Worm (Caenorhabditis elegans) whole organism, L4 larva: Measurements from ENCODE around the gene ZK742.6.

Experiments used
- F26F4.8 ChIP-seq: fragments of 200-800 bp; sonication (Bioruptor generic); conservative IDR thresholded peaks from 2 replicates; pipeline ENCODE4 v1.3.6; 2022; ENCODE audit warnings: missing genetic modification characterization, missing compliant biosample characterization
- F37D6.2 ChIP-seq: sonication (generic microtip); optimal IDR thresholded peaks from 2 replicates; lab custom pipeline; 2016; ENCODE audit warnings: mild to moderate bottlenecking, missing genetic modification characterization, missing compliant biosample characterization
- F44E2.7 ChIP-seq: fragments of 200-800 bp; sonication (Bioruptor generic); IDR thresholded peaks from 2 replicates; pipeline ENCODE4 v2.1.2; 2022; ENCODE audit warnings: missing genetic modification characterization, missing compliant biosample characterization
- F49E8.2 ChIP-seq: sonication (generic microtip); optimal IDR thresholded peaks from 2 replicates; lab custom pipeline; 2016; ENCODE audit warnings: missing compliant biosample characterization, mild to moderate bottlenecking, missing genetic modification characterization, borderline replicate concordance
- R02D3.7 ChIP-seq: fragments of 150-350 bp; sonication (generic microtip); optimal IDR thresholded peaks from 3 replicates; lab custom pipeline; 2014; ENCODE audit warnings: missing biosample characterization, missing genetic modification characterization
- Y48G9A.11 ChIP-seq: fragments of 200-800 bp; sonication (Bioruptor generic); IDR thresholded peaks from 2 replicates; pipeline ENCODE4 v1.3.6; 2022; ENCODE audit warnings: missing genetic modification reagents, missing genetic modification characterization, missing compliant biosample characterization
- Y75B8A.6 ChIP-seq: fragments of 200-800 bp; sonication (Bioruptor generic); IDR thresholded peaks from 2 replicates; pipeline ENCODE4 v1.3.6; 2022; ENCODE audit warnings: missing genetic modification reagents, missing genetic modification characterization, missing compliant biosample characterization
- ZK337.2 ChIP-seq: fragments of 200-800 bp; sonication (Bioruptor generic); IDR thresholded peaks from 2 replicates; pipeline ENCODE4 v1.3.6; 2022; ENCODE audit warnings: missing genetic modification reagents, missing genetic modification characterization, missing compliant biosample characterization
- aha-1 ChIP-seq: fragments of 150-350 bp; peaks from one replicate; lab custom pipeline; 2014; ENCODE audit warnings: missing biosample characterization, missing genetic modification characterization
- aly-2 ChIP-seq: sonication (generic microtip); optimal IDR thresholded peaks from 2 replicates; lab custom pipeline; 2018; ENCODE audit warnings: missing biosample characterization, missing genetic modification characterization
- attf-4 ChIP-seq: sonication (generic microtip); optimal IDR thresholded peaks from 3 replicates; lab custom pipeline; 2017; ENCODE audit warnings: missing biosample characterization, missing genetic modification characterization
- ceh-82 ChIP-seq: sonication (generic microtip); optimal IDR thresholded peaks from 2 replicates; lab custom pipeline; 2017; ENCODE audit warnings: missing biosample characterization, missing genetic modification characterization
- cey-2 ChIP-seq: sonication (generic microtip); optimal IDR thresholded peaks from 3 replicates; lab custom pipeline; 2017; ENCODE audit warnings: missing genetic modification characterization, mild to moderate bottlenecking, missing compliant biosample characterization, antibody characterized with exemption, borderline replicate concordance; ENCODE audit not compliant: insufficient read depth
- daf-16 ChIP-seq, 3 experiments: sonication (generic microtip); optimal IDR thresholded peaks; 2 replicates each; lab custom pipeline; 2016 to 2017; ENCODE audit warnings: missing genetic modification characterization in 3 of 3, missing genetic modification reagents in 3 of 3, mild to moderate bottlenecking in 2 of 3, missing compliant biosample characterization in 2 of 3, missing biosample characterization in 1 of 3, moderate library complexity in 1 of 3
- daf-19 ChIP-seq: fragments of 200-800 bp; sonication (Bioruptor generic); conservative IDR thresholded peaks from 2 replicates; pipeline ENCODE4 v1.3.6; 2022; ENCODE audit warnings: missing genetic modification characterization, missing compliant biosample characterization
- dmd-6 ChIP-seq: fragments of 200-800 bp; sonication (Bioruptor generic); IDR thresholded peaks from 2 replicates; pipeline ENCODE4 v1.3.6; 2022; ENCODE audit warnings: missing genetic modification reagents, missing genetic modification characterization, missing compliant biosample characterization
- dmd-8 ChIP-seq: fragments of 200-800 bp; sonication (Bioruptor generic); IDR thresholded peaks from 2 replicates; pipeline ENCODE4 v1.3.6; 2022; ENCODE audit warnings: missing genetic modification characterization, missing compliant biosample characterization
- duxl-1 ChIP-seq: sonication (generic microtip); optimal IDR thresholded peaks from 2 replicates; lab custom pipeline; 2016; ENCODE audit warnings: mild to moderate bottlenecking, missing genetic modification characterization, moderate library complexity, missing compliant biosample characterization; ENCODE audit not compliant: poor library complexity
- egl-27 ChIP-seq: sonication (generic microtip); optimal IDR thresholded peaks from 3 replicates; lab custom pipeline; 2017; ENCODE audit warnings: missing biosample characterization, missing genetic modification reagents, missing genetic modification characterization
- fkh-10 ChIP-seq: fragments of 150-350 bp; optimal IDR thresholded peaks from 2 replicates; lab custom pipeline; 2014; ENCODE audit warnings: missing biosample characterization, missing genetic modification reagents, missing genetic modification characterization
- fos-1 ChIP-seq: fragments of 150-350 bp; optimal IDR thresholded peaks from 2 replicates; lab custom pipeline; 2014; ENCODE audit warnings: missing biosample characterization, missing genetic modification characterization
- hif-1 ChIP-seq, 2 experiments: sonication (generic microtip); optimal IDR thresholded peaks; 2 replicates each; lab custom pipeline; 2016 to 2017; ENCODE audit warnings: missing compliant biosample characterization in 2 of 2, missing genetic modification characterization in 2 of 2, missing genetic modification reagents in 2 of 2, missing genotype in 2 of 2, mild to moderate bottlenecking in 1 of 2
- hmg-1.1 ChIP-seq: fragments of 200-800 bp; sonication (Bioruptor generic); IDR thresholded peaks from 2 replicates; pipeline ENCODE4 v1.3.6; 2022; ENCODE audit warnings: missing genetic modification reagents, missing genetic modification characterization, missing compliant biosample characterization
- lim-7 ChIP-seq: fragments of 200-800 bp; sonication (Bioruptor generic); IDR thresholded peaks from 2 replicates; pipeline ENCODE4 v1.3.6; 2022; ENCODE audit warnings: missing genetic modification characterization, missing compliant biosample characterization
- lin-1 ChIP-seq: fragments of 200-800 bp; sonication (Bioruptor generic); IDR thresholded peaks from 2 replicates; pipeline ENCODE4 v1.3.6; 2022; ENCODE audit warnings: missing genetic modification reagents, missing genetic modification characterization, missing compliant biosample characterization
- lin-13 ChIP-seq: fragments of 150-350 bp; optimal IDR thresholded peaks from 2 replicates; lab custom pipeline; 2014; ENCODE audit warnings: missing biosample characterization, missing genetic modification reagents, missing genetic modification characterization
- lin-15B ChIP-seq: fragments of 150-350 bp; sonication (generic microtip); optimal IDR thresholded peaks from 3 replicates; lab custom pipeline; 2014; ENCODE audit warnings: missing biosample characterization, missing genetic modification characterization
- lin-38 ChIP-seq: fragments of 200-800 bp; sonication (Bioruptor generic); IDR thresholded peaks from 2 replicates; pipeline ENCODE4 v1.3.6; 2022; ENCODE audit warnings: missing genetic modification reagents, missing genetic modification characterization, missing compliant biosample characterization
- lsy-2 ChIP-seq, 2 experiments: fragments of 150-350 bp in 1 of 2; sonication (generic microtip) in 1 of 2; optimal IDR thresholded peaks; 2 replicates each; lab custom pipeline; 2014 to 2017; ENCODE audit warnings: missing biosample characterization in 2 of 2, missing genetic modification characterization in 2 of 2
- mdt-29 ChIP-seq: fragments of 200-800 bp; sonication (Bioruptor generic); IDR thresholded peaks from 2 replicates; pipeline ENCODE4 v1.3.6; 2022; ENCODE audit warnings: missing genetic modification reagents, missing genetic modification characterization, missing compliant biosample characterization
- mxl-2 ChIP-seq: fragments of 200-800 bp; sonication (Bioruptor generic); conservative IDR thresholded peaks from 2 replicates; pipeline ENCODE4 v1.3.6; 2022; ENCODE audit warnings: missing genetic modification reagents, missing genetic modification characterization, missing compliant biosample characterization
- nhr-111 ChIP-seq: fragments of 200-800 bp; sonication (Bioruptor generic); optimal IDR thresholded peaks from 2 replicates; lab custom pipeline; 2018; ENCODE audit warnings: mild to moderate bottlenecking, missing genetic modification characterization, missing compliant biosample characterization
- nhr-25 ChIP-seq: sonication (generic microtip); optimal IDR thresholded peaks from 2 replicates; lab custom pipeline; 2017; ENCODE audit warnings: missing genetic modification characterization, mild to moderate bottlenecking, missing compliant biosample characterization, antibody characterized with exemption, moderate library complexity, borderline replicate concordance; ENCODE audit not compliant: insufficient read depth
- nhr-42 ChIP-seq: fragments of 200-800 bp; sonication (Bioruptor generic); IDR thresholded peaks from 2 replicates; pipeline ENCODE4 v1.3.6; 2022; ENCODE audit warnings: missing genetic modification characterization, missing compliant biosample characterization
- nhr-6 ChIP-seq: fragments of 150-350 bp; optimal IDR thresholded peaks from 2 replicates; lab custom pipeline; 2014; ENCODE audit warnings: missing biosample characterization, missing genetic modification characterization
- nhr-76 ChIP-seq: fragments of 150-350 bp; optimal IDR thresholded peaks from 2 replicates; lab custom pipeline; 2014; ENCODE audit warnings: missing biosample characterization, missing genetic modification characterization
- pha-4 ChIP-seq, 2 experiments: fragments of 150-350 bp in 1 of 2; fragments of 200-800 bp in 1 of 2; sonication (Bioruptor generic) in 1 of 2; IDR thresholded peaks in 1 of 2; optimal IDR thresholded peaks in 1 of 2; 2 replicates each; pipeline versions ENCODE4 v1.3.6 to Lab custom; 2014 to 2022; ENCODE audit warnings: missing genetic modification characterization in 2 of 2, missing genetic modification reagents in 2 of 2, missing biosample characterization in 1 of 2, missing compliant biosample characterization in 1 of 2
- rbr-2 ChIP-seq: sonication (generic microtip); optimal IDR thresholded peaks from 2 replicates; lab custom pipeline; 2016; ENCODE audit warnings: missing genotype, missing genetic modification characterization, missing compliant biosample characterization
- sdz-12 ChIP-seq: fragments of 200-800 bp; sonication (Bioruptor generic); optimal IDR thresholded peaks from 2 replicates; lab custom pipeline; 2018; ENCODE audit warnings: mild to moderate bottlenecking, missing genetic modification characterization, missing compliant biosample characterization
- set-16 ChIP-seq: fragments of 200-800 bp; sonication (Bioruptor generic); IDR thresholded peaks from 2 replicates; pipeline ENCODE4 v1.3.6; 2022; ENCODE audit warnings: missing genetic modification reagents, missing genetic modification characterization, missing compliant biosample characterization
- skn-1 ChIP-seq: fragments of 150-350 bp; optimal IDR thresholded peaks from 2 replicates; lab custom pipeline; 2014; ENCODE audit warnings: missing biosample characterization, missing genetic modification characterization
- snpc-1.2 ChIP-seq: fragments of 200-800 bp; sonication (Bioruptor generic); IDR thresholded peaks from 2 replicates; pipeline ENCODE4 v1.3.6; 2022; ENCODE audit warnings: missing genetic modification reagents, missing genetic modification characterization, missing compliant biosample characterization
- snpc-4 ChIP-seq: fragments of 150-350 bp; optimal IDR thresholded peaks from 2 replicates; lab custom pipeline; 2014; ENCODE audit warnings: missing biosample characterization, missing genetic modification characterization
- spr-1 ChIP-seq: sonication (generic microtip); optimal IDR thresholded peaks from 2 replicates; lab custom pipeline; 2016; ENCODE audit warnings: mild to moderate bottlenecking, missing genetic modification characterization, missing compliant biosample characterization
- tra-1 ChIP-seq: fragments of 200-800 bp; sonication (Bioruptor generic); IDR thresholded peaks from 2 replicates; pipeline ENCODE4 v1.3.6; 2022; ENCODE audit warnings: missing genetic modification reagents, missing genetic modification characterization, missing compliant biosample characterization
- unc-62 ChIP-seq, 3 experiments: fragments of 150-350 bp in 1 of 3; sonication (generic microtip); optimal IDR thresholded peaks in 2 of 3; peaks in 1 of 3; 1 replicate in 1 of 3; 2 replicates in 2 of 3; lab custom pipeline; 2014 to 2017; ENCODE audit warnings: missing biosample characterization in 3 of 3, missing genetic modification characterization in 3 of 3, missing genetic modification reagents in 3 of 3, missing genotype in 1 of 3
- zag-1 ChIP-seq: fragments of 150-350 bp; optimal IDR thresholded peaks from 2 replicates; lab custom pipeline; 2014; ENCODE audit warnings: missing biosample characterization, missing genetic modification characterization
- zfp-2 ChIP-seq: sonication (generic microtip); optimal IDR thresholded peaks from 2 replicates; lab custom pipeline; 2016; ENCODE audit warnings: mild to moderate bottlenecking, missing genetic modification characterization, missing compliant biosample characterization
- zip-2 ChIP-seq: fragments of 150-350 bp; optimal IDR thresholded peaks from 2 replicates; lab custom pipeline; 2014; ENCODE audit warnings: missing biosample characterization, missing genetic modification characterization
- ztf-11 ChIP-seq: fragments of 150-350 bp; optimal IDR thresholded peaks from 2 replicates; lab custom pipeline; 2014; ENCODE audit warnings: missing biosample characterization, missing genetic modification characterization
- ztf-7 ChIP-seq: fragments of 150-350 bp; optimal IDR thresholded peaks from 2 replicates; lab custom pipeline; 2014; ENCODE audit warnings: missing biosample characterization, missing genetic modification characterization

The ZK742.6 gene

ce11 chrV:7820270-7820669, 5.5 kb upstream of the ZK742.6 start, which contains the start of gene lbp-4 (continued):
- TF ChIP-seq lin-15B (tag; lab: Kevin White, UChicago) = no peak
- no peak for TF ChIP-seq dmd-8 (GFP tag; lab: Robert Waterston, UW)
- no peak for TF ChIP-seq fkh-10 (GFP tag; lab: Kevin White, UChicago)
- no peak for TF ChIP-seq zfp-2 (tag; lab: Kevin White, UChicago)
- TF ChIP-seq rbr-2 (tag; lab: Kevin White, UChicago) = no peak
- TF ChIP-seq snpc-1.2 = no peak
- no peak for TF ChIP-seq lin-13
- no peak for TF ChIP-seq lim-7 (GFP tag; lab: Robert Waterston, UW)
- peak; percentile 41; the same call in 1 of the 2 replicates for TF ChIP-seq dmd-6
- no peak for TF ChIP-seq attf-4 (tag; lab: Kevin White, UChicago)
- peak in 1 of 2 experiments; percentile 64 for TF ChIP-seq lsy-2 (tag; optimal IDR thresholded peaks at IDR 0.05; lab: Kevin White, UChicago)
- TF ChIP-seq F37D6.2 (tag; lab: Kevin White, UChicago) = no peak
- no peak for TF ChIP-seq hmg-1.1 (GFP tag; lab: Robert Waterston, UW)
- TF ChIP-seq mdt-29 (GFP tag; lab: Robert Waterston, UW) = no peak
- TF ChIP-seq set-16 (GFP tag; lab: Robert Waterston, UW) = no peak
- TF ChIP-seq ztf-11 = no peak
- no peak for TF ChIP-seq Y48G9A.11 (GFP tag; lab: Robert Waterston, UW)
- no peak for TF ChIP-seq nhr-111 (GFP tag; lab: Kevin White, UChicago)
- TF ChIP-seq nhr-25 (tag; lab: Kevin White, UChicago) = no peak
- no peak for TF ChIP-seq F49E8.2
- TF ChIP-seq tra-1 (GFP tag; lab: Robert Waterston, UW) = no peak
- TF ChIP-seq nhr-42 (GFP tag; lab: Robert Waterston, UW) = no peak
- TF ChIP-seq fos-1 (tag; lab: Kevin White, UChicago) = no peak
- no peak for TF ChIP-seq zip-2 (tag; lab: Kevin White, UChicago)
- TF ChIP-seq aha-1 (tag; lab: Kevin White, UChicago) = peak; percentile 17
- TF ChIP-seq aly-2 (tag; lab: Kevin White, UChicago) = no peak
- TF ChIP-seq daf-16 (GFP tag; optimal IDR thresholded peaks at IDR 0.05; lab: Kevin White, UChicago) = no peak
- no peak for TF ChIP-seq daf-16 (tag; optimal IDR thresholded peaks at IDR 0.05; lab: Kevin White, UChicago)
- TF ChIP-seq duxl-1 = no peak
- no peak for TF ChIP-seq lin-1 (GFP tag; lab: Robert Waterston, UW)
- TF ChIP-seq hif-1 (tag; optimal IDR thresholded peaks at IDR 0.05; lab: Kevin White, UChicago) = peak in 1 of 2 experiments; percentile 46
- TF ChIP-seq lin-38 (GFP tag; lab: Robert Waterston, UW) = peak; percentile 88
- TF ChIP-seq mxl-2 (GFP tag; lab: Robert Waterston, UW) = no peak
- no peak for TF ChIP-seq snpc-4 (tag; lab: Kevin White, UChicago)
- no peak for TF ChIP-seq spr-1 (tag; lab: Kevin White, UChicago)
- TF ChIP-seq nhr-76 = no peak
- no peak for TF ChIP-seq egl-27 (tag; lab: Kevin White, UChicago)
- TF ChIP-seq unc-62 (GFP tag; optimal IDR thresholded peaks at IDR 0.05 in 1 of 2; lab: Kevin White, UChicago) = no peak
- TF ChIP-seq unc-62 (tag; optimal IDR thresholded peaks at IDR 0.05; lab: Kevin White, UChicago) = no peak
- no peak for TF ChIP-seq sdz-12 (GFP tag; lab: Kevin White, UChicago)
- TF ChIP-seq F26F4.8 (GFP tag; lab: Robert Waterston, UW) = no peak
- TF ChIP-seq nhr-6 = no peak
- no peak for TF ChIP-seq Y75B8A.6 (GFP tag; lab: Robert Waterston, UW)
- no peak for TF ChIP-seq ceh-82 (tag; lab: Kevin White, UChicago)
- no peak for TF ChIP-seq cey-2 (tag; lab: Kevin White, UChicago)
- TF ChIP-seq skn-1 (tag; lab: Kevin White, UChicago) = no peak
- no peak for TF ChIP-seq zag-1 (tag; lab: Kevin White, UChicago)
- no peak for TF ChIP-seq daf-19 (GFP tag; lab: Robert Waterston, UW)
- TF ChIP-seq pha-4 (GFP tag; IDR thresholded peaks at IDR 0.05; lab: Robert Waterston, UW) = no peak
- TF ChIP-seq pha-4 (tag; optimal IDR thresholded peaks at IDR 0.05; lab: Kevin White, UChicago) = no peak
- no peak for TF ChIP-seq ZK337.2 (GFP tag; lab: Robert Waterston, UW)
- no peak for TF ChIP-seq ztf-7
- TF ChIP-seq R02D3.7 (tag; lab: Kevin White, UChicago) = no peak
- no peak for TF ChIP-seq F44E2.7 (GFP tag; lab: Robert Waterston, UW)
- TF ChIP-seq, all 104 proteins: peak for 13
